Fruit fly (Drosophila melanogaster) whole organism, embryonic: ENCODE measurements around the gene uif.

Experiments used
- CG13624 ChIP-seq: fragments of 200-800 bp; sonication (Bioruptor generic); optimal IDR thresholded peaks from 2 replicates; lab custom pipeline; 2016; ENCODE audit warnings: missing biosample characterization, missing genetic modification characterization
- CG17912 ChIP-seq: fragments of 200-800 bp; sonication (Bioruptor generic); optimal IDR thresholded peaks from 2 replicates; lab custom pipeline; 2018; ENCODE audit warnings: missing biosample characterization, mild to moderate bottlenecking, missing genetic modification characterization
- CG4404 ChIP-seq: fragments of 200-800 bp; sonication (Bioruptor generic); IDR thresholded peaks from 2 replicates; pipeline ENCODE4 v1.3.6; 2022; ENCODE audit warnings: missing biosample characterization, missing genetic modification characterization
- Dp ChIP-seq: fragments of 200-800 bp; sonication (Bioruptor generic); optimal IDR thresholded peaks from 2 replicates; lab custom pipeline; 2018; ENCODE audit warnings: missing biosample characterization, mild to moderate bottlenecking, missing genetic modification characterization, moderate library complexity
- ERR ChIP-seq: fragments of 200-800 bp; sonication (Bioruptor generic); optimal IDR thresholded peaks from 2 replicates; lab custom pipeline; 2016; ENCODE audit warnings: missing biosample characterization, missing genetic modification characterization
- Oli ChIP-seq: fragments of 200-800 bp; sonication (Bioruptor generic); optimal IDR thresholded peaks from 2 replicates; lab custom pipeline; 2018; ENCODE audit warnings: missing biosample characterization, mild to moderate bottlenecking, missing genetic modification characterization, moderate library complexity
- btn ChIP-seq: fragments of 200-800 bp; sonication (Bioruptor generic); optimal IDR thresholded peaks from 2 replicates; lab custom pipeline; 2016; ENCODE audit warnings: missing biosample characterization, missing genetic modification characterization
- cwo ChIP-seq: fragments of 200-800 bp; sonication (Bioruptor generic); optimal IDR thresholded peaks from 3 replicates; lab custom pipeline; 2017; ENCODE audit warnings: missing biosample characterization, missing genetic modification characterization, mild to moderate bottlenecking, moderate library complexity, missing genetic modification reagents
- sd ChIP-seq: fragments of 200-800 bp; sonication (Bioruptor generic); optimal IDR thresholded peaks from 3 replicates; lab custom pipeline; 2018; ENCODE audit warnings: missing biosample characterization, mild to moderate bottlenecking, missing genetic modification characterization, moderate library complexity
- slou ChIP-seq: fragments of 200-800 bp; sonication (Bioruptor generic); optimal IDR thresholded peaks from 3 replicates; lab custom pipeline; 2016; ENCODE audit warnings: missing biosample characterization, missing genetic modification characterization

- TF ChIP-seq CG4404 (GFP tag; lab: Robert Waterston, UW) (no peak), Oli (tag; lab: Kevin White, UChicago) (no peak), CG13624 (peak; percentile 57), CG17912 (GFP tag; lab: Kevin White, UChicago) (peak; percentile 17), ERR (GFP tag; lab: Kevin White, UChicago) (no peak), slou (GFP tag; lab: Kevin White, UChicago) (no peak), btn (GFP tag; lab: Kevin White, UChicago) (no peak), cwo (no peak), Dp (GFP tag; lab: Kevin White, UChicago) (peak; percentile 82), sd (tag; lab: Kevin White, UChicago) (no peak)
These were observed 53.4 kb downstream of the uif start, which contains the start of the genes CG13775 and CG3430 for dm6 chr2L:6956725-6957124.
